Fruit fly (Drosophila melanogaster): ENCODE data around the gene CG13069.

The CG13069 gene

dm6 chr3L:16303078-16303477 is 37.9 kb downstream of the CG13069 start, which contains the start of gene CG13044:
Gene CG13044, minus strand, starts transcription at chr3L:16303178.
- TF ChIP-seq CrebA (GFP tag; optimal IDR thresholded peaks at IDR 0.05; ENCODE audit: borderline replicate concordance) (no peak), fru (GFP tag; optimal IDR thresholded peaks at IDR 0.05) (no peak), OdsH (GFP tag; optimal IDR thresholded peaks at IDR 0.05) (no peak), Hr78 (GFP tag; optimal IDR thresholded peaks at IDR 0.05) (no peak), Hnf4 (GFP tag; optimal IDR thresholded peaks at IDR 0.05) (no peak), usp (GFP tag; optimal IDR thresholded peaks at IDR 0.05) (no peak), lola (GFP tag; optimal IDR thresholded peaks at IDR 0.05) (no peak), brk (GFP tag; optimal IDR thresholded peaks at IDR 0.05) (no peak), rgr (GFP tag; optimal IDR thresholded peaks at IDR 0.05) (no peak), h (GFP tag; optimal IDR thresholded peaks at IDR 0.05) (no peak), Myc (optimal IDR thresholded peaks at IDR 0.05) (no peak), Hr83 (GFP tag; optimal IDR thresholded peaks at IDR 0.05; ENCODE audit: poor library complexity, severe bottlenecking) (no peak), jim (GFP tag; optimal IDR thresholded peaks at IDR 0.05) (no peak), Mio (GFP tag; optimal IDR thresholded peaks at IDR 0.05) (no peak), N (GFP tag; optimal IDR thresholded peaks at IDR 0.05) (no peak), Dif (GFP tag; optimal IDR thresholded peaks at IDR 0.05; ENCODE audit: partially characterized antibody) (no peak)

- TF ChIP-seq HLH106 (tag; optimal IDR thresholded peaks at IDR 0.05) (no peak), Mio (GFP tag; optimal IDR thresholded peaks at IDR 0.05) (no peak), CG9705 (GFP tag; optimal IDR thresholded peaks at IDR 0.05) (no peak), GATAd (GFP tag; optimal IDR thresholded peaks at IDR 0.05) (no peak), usp (GFP tag; optimal IDR thresholded peaks at IDR 0.05) (no peak), dsf (GFP tag; optimal IDR thresholded peaks at IDR 0.05; ENCODE audit: borderline replicate concordance) (no peak), N (GFP tag; optimal IDR thresholded peaks at IDR 0.05) (no peak), sage (GFP tag; optimal IDR thresholded peaks at IDR 0.05) (no peak), Hr83 (GFP tag; optimal IDR thresholded peaks at IDR 0.05; ENCODE audit: poor library complexity, severe bottlenecking) (no peak), Hnf4 (GFP tag; optimal IDR thresholded peaks at IDR 0.05) (no peak), ey (GFP tag; optimal IDR thresholded peaks at IDR 0.05) (no peak), dmrt93B (GFP tag; optimal IDR thresholded peaks at IDR 0.05) (no peak)
These were observed 38.8 kb downstream of the CG13069 start, which contains the start of gene CG43249 for dm6 chr3L:16303982-16304381. Gene CG43249, plus strand, starts transcription at chr3L:16304282.

dm6 chr3L:16305820-16306650 is 40.9 kb downstream of the CG13069 start, which contains the start of the genes CG13043 and CG13063:
Gene CG13043, minus strand, starts transcription at chr3L:16305870.
Gene CG13063, plus strand, starts transcription at chr3L:16306600.
- TF ChIP-seq Mio (GFP tag; optimal IDR thresholded peaks at IDR 0.05): no peak
- no peak for TF ChIP-seq jim (GFP tag; optimal IDR thresholded peaks at IDR 0.05)
- no peak for TF ChIP-seq tai (GFP tag; optimal IDR thresholded peaks at IDR 0.05)
- TF ChIP-seq N (GFP tag; optimal IDR thresholded peaks at IDR 0.05): no peak
- TF ChIP-seq HLH106 (tag; optimal IDR thresholded peaks at IDR 0.05): no peak
- TF ChIP-seq Hr78 (GFP tag; optimal IDR thresholded peaks at IDR 0.05): no peak
- no peak for TF ChIP-seq sv (GFP tag; optimal IDR thresholded peaks at IDR 0.05)
- no peak for TF ChIP-seq rgr (GFP tag; optimal IDR thresholded peaks at IDR 0.05)

dm6 chr3L:16308380-16308779 is 43.2 kb downstream of the CG13069 start, which contains the start of gene CG13042:
Gene CG13042, minus strand, starts transcription at chr3L:16308480.
- TF ChIP-seq GATAd (GFP tag; optimal IDR thresholded peaks at IDR 0.05) (no peak), Hr83 (GFP tag; optimal IDR thresholded peaks at IDR 0.05; ENCODE audit: poor library complexity, severe bottlenecking) (no peak), ey (GFP tag; optimal IDR thresholded peaks at IDR 0.05) (no peak), pan (optimal IDR thresholded peaks at IDR 0.05) (no peak), dsf (GFP tag; optimal IDR thresholded peaks at IDR 0.05; ENCODE audit: borderline replicate concordance) (no peak), Mio (GFP tag; optimal IDR thresholded peaks at IDR 0.05) (no peak), Vsx2 (GFP tag; optimal IDR thresholded peaks at IDR 0.05; ENCODE audit: partially characterized antibody) (no peak), lola (GFP tag; optimal IDR thresholded peaks at IDR 0.05) (no peak), h (GFP tag; optimal IDR thresholded peaks at IDR 0.05) (no peak), brk (GFP tag; optimal IDR thresholded peaks at IDR 0.05) (no peak), usp (GFP tag; optimal IDR thresholded peaks at IDR 0.05) (no peak), foxo (GFP tag; optimal IDR thresholded peaks at IDR 0.05) (no peak)

- no peak for TF ChIP-seq sage (GFP tag; optimal IDR thresholded peaks at IDR 0.05)
- peak; percentile 17 for TF ChIP-seq br (GFP tag; optimal IDR thresholded peaks at IDR 0.05)
- no peak for TF ChIP-seq rgr (GFP tag; optimal IDR thresholded peaks at IDR 0.05)
- TF ChIP-seq foxo (GFP tag; optimal IDR thresholded peaks at IDR 0.05): peak in 1 of 2 experiments; percentile 55
- no peak for TF ChIP-seq lola (GFP tag; optimal IDR thresholded peaks at IDR 0.05)
- TF ChIP-seq Myc (optimal IDR thresholded peaks at IDR 0.05): no peak
- no peak for TF ChIP-seq Hnf4 (GFP tag; optimal IDR thresholded peaks at IDR 0.05)
- peak; percentile 32 for TF ChIP-seq ey (GFP tag; optimal IDR thresholded peaks at IDR 0.05)
- TF ChIP-seq Hr83 (GFP tag; optimal IDR thresholded peaks at IDR 0.05; ENCODE audit: poor library complexity, severe bottlenecking): no peak
- no peak for TF ChIP-seq usp (GFP tag; optimal IDR thresholded peaks at IDR 0.05)
These were observed 44.8 kb downstream of the CG13069 start for dm6 chr3L:16309972-16310371.

All from whole organism, wandering third instar larva.